Fruit fly (Drosophila melanogaster) whole organism, embryonic: ENCODE data around the gene CG42263.

Source experiments
- B-H2 ChIP-seq: fragments of 200-800 bp; sonication (Bioruptor generic); optimal IDR thresholded peaks from 2 replicates; lab custom pipeline; 2018; ENCODE audit warnings: missing biosample characterization, mild to moderate bottlenecking, missing genetic modification characterization
- CG11085 ChIP-seq: fragments of 200-800 bp; sonication (Bioruptor generic); IDR thresholded peaks from 2 replicates; pipeline ENCODE4 v1.3.6; 2022; ENCODE audit warnings: missing biosample characterization, missing genetic modification characterization
- CG11504 ChIP-seq: fragments of 200-800 bp; sonication (Bioruptor generic); optimal IDR thresholded peaks from 3 replicates; lab custom pipeline; 2019; ENCODE audit warnings: missing biosample characterization, mild to moderate bottlenecking, missing genetic modification characterization, moderate library complexity
- CG12219 ChIP-seq: fragments of 200-800 bp; sonication (Bioruptor generic); optimal IDR thresholded peaks from 3 replicates; lab custom pipeline; 2018; ENCODE audit warnings: missing biosample characterization, mild to moderate bottlenecking, missing genetic modification characterization
- CG12299 ChIP-seq: fragments of 200-800 bp; sonication (Bioruptor generic); optimal IDR thresholded peaks from 2 replicates; lab custom pipeline; 2018; ENCODE audit warnings: missing biosample characterization, mild to moderate bottlenecking, missing genetic modification characterization
- CG12769 ChIP-seq: fragments of 200-800 bp; sonication (Bioruptor generic); optimal IDR thresholded peaks from 2 replicates; lab custom pipeline; 2019; ENCODE audit warnings: missing biosample characterization, mild to moderate bottlenecking, missing genetic modification characterization, moderate library complexity
- CG13424 ChIP-seq: fragments of 200-800 bp; sonication (Bioruptor generic); optimal IDR thresholded peaks from 2 replicates; lab custom pipeline; 2019; ENCODE audit warnings: missing biosample characterization, mild to moderate bottlenecking, missing genetic modification characterization, moderate library complexity
- CG1603 ChIP-seq: fragments of 200-800 bp; sonication (Bioruptor generic); optimal IDR thresholded peaks from 2 replicates; lab custom pipeline; 2019; ENCODE audit warnings: missing biosample characterization, mild to moderate bottlenecking, missing genetic modification characterization, moderate library complexity
- CG17359 ChIP-seq: fragments of 200-800 bp; sonication (Bioruptor generic); optimal IDR thresholded peaks from 3 replicates; lab custom pipeline; 2018; ENCODE audit warnings: missing biosample characterization, mild to moderate bottlenecking, missing genetic modification characterization, moderate library complexity
- CG17568 ChIP-seq: fragments of 200-800 bp; sonication (Bioruptor generic); optimal IDR thresholded peaks from 2 replicates; lab custom pipeline; 2018; ENCODE audit warnings: missing biosample characterization, mild to moderate bottlenecking, missing genetic modification characterization, moderate library complexity
- CG17802 ChIP-seq: fragments of 200-800 bp; sonication (Bioruptor generic); optimal IDR thresholded peaks from 2 replicates; lab custom pipeline; 2018; ENCODE audit warnings: missing biosample characterization, mild to moderate bottlenecking, missing genetic modification characterization, moderate library complexity
- CG18599 ChIP-seq: fragments of 200-800 bp; sonication (Bioruptor generic); optimal IDR thresholded peaks from 3 replicates; lab custom pipeline; 2017; ENCODE audit warnings: missing biosample characterization, missing genetic modification characterization, mild to moderate bottlenecking, moderate library complexity, missing genetic modification reagents
- CG2120 ChIP-seq: fragments of 200-800 bp; sonication (Bioruptor generic); optimal IDR thresholded peaks from 3 replicates; lab custom pipeline; 2016; ENCODE audit warnings: missing biosample characterization, missing genetic modification characterization
- CG2678 ChIP-seq: fragments of 200-800 bp; sonication (Bioruptor generic); optimal IDR thresholded peaks from 3 replicates; lab custom pipeline; 2019; ENCODE audit warnings: missing biosample characterization, mild to moderate bottlenecking, missing genetic modification characterization, moderate library complexity
- CG30431 ChIP-seq: fragments of 200-800 bp; sonication (Bioruptor generic); optimal IDR thresholded peaks from 2 replicates; lab custom pipeline; 2017; ENCODE audit warnings: missing biosample characterization, missing genetic modification characterization
- CG34376 ChIP-seq: fragments of 200-800 bp; sonication (Bioruptor generic); optimal IDR thresholded peaks from 2 replicates; lab custom pipeline; 2018; ENCODE audit warnings: missing biosample characterization, mild to moderate bottlenecking, missing genetic modification characterization
- CG6683 ChIP-seq: fragments of 200-800 bp; sonication (Bioruptor generic); optimal IDR thresholded peaks from 2 replicates; lab custom pipeline; 2017; ENCODE audit warnings: missing biosample characterization, mild to moderate bottlenecking, missing genetic modification characterization, missing genetic modification reagents
- CG6854 ChIP-seq: fragments of 200-800 bp; sonication (Bioruptor generic); optimal IDR thresholded peaks from 3 replicates; lab custom pipeline; 2017; ENCODE audit warnings: missing biosample characterization, mild to moderate bottlenecking, missing genetic modification characterization
- CG7786 ChIP-seq: fragments of 200-800 bp; sonication (Bioruptor generic); optimal IDR thresholded peaks from 2 replicates; lab custom pipeline; 2016; ENCODE audit warnings: missing biosample characterization, missing genetic modification characterization
- CG7839 ChIP-seq: fragments of 200-800 bp; sonication (Bioruptor generic); optimal IDR thresholded peaks from 3 replicates; lab custom pipeline; 2018; ENCODE audit warnings: missing biosample characterization, mild to moderate bottlenecking, missing genetic modification characterization, moderate library complexity
- CG7963 ChIP-seq: fragments of 200-800 bp; sonication (Bioruptor generic); IDR thresholded peaks from 3 replicates; pipeline ENCODE4 v1.3.6; 2022; ENCODE audit warnings: missing biosample characterization, missing genetic modification characterization; ENCODE audit not compliant: partially characterized antibody
- CG8290 ChIP-seq, 3 experiments: fragments of 200-800 bp; sonication (Bioruptor generic); optimal IDR thresholded peaks; 2 replicates each; lab custom pipeline; 2016 to 2019; ENCODE audit warnings: missing biosample characterization in 3 of 3, missing genetic modification characterization in 3 of 3, mild to moderate bottlenecking in 2 of 3, moderate library complexity in 1 of 3
- CG9817 ChIP-seq: fragments of 200-800 bp; sonication (Bioruptor generic); optimal IDR thresholded peaks from 2 replicates; lab custom pipeline; 2018; ENCODE audit warnings: missing biosample characterization, mild to moderate bottlenecking, missing genetic modification characterization, moderate library complexity
- Dek ChIP-seq: fragments of 200-800 bp; sonication (Bioruptor generic); optimal IDR thresholded peaks from 3 replicates; lab custom pipeline; 2019; ENCODE audit warnings: missing biosample characterization, mild to moderate bottlenecking, missing genetic modification characterization, moderate library complexity
- Ets65A ChIP-seq: fragments of 200-800 bp; sonication (Bioruptor generic); peaks from one replicate; lab custom pipeline; 2016; ENCODE audit warnings: missing biosample characterization, missing genetic modification characterization
- Fer1 ChIP-seq: fragments of 200-800 bp; sonication (Bioruptor generic); optimal IDR thresholded peaks from 2 replicates; lab custom pipeline; 2017; ENCODE audit warnings: missing biosample characterization, mild to moderate bottlenecking, missing genetic modification characterization
- Hand ChIP-seq: fragments of 200-800 bp; sonication (Bioruptor generic); optimal IDR thresholded peaks from 2 replicates; lab custom pipeline; 2017; ENCODE audit warnings: mild to moderate bottlenecking, missing biosample characterization, missing genetic modification reagents, missing genetic modification characterization
- Hmr ChIP-seq: fragments of 200-800 bp; sonication (Bioruptor generic); optimal IDR thresholded peaks from 3 replicates; lab custom pipeline; 2017; ENCODE audit warnings: mild to moderate bottlenecking, missing biosample characterization, missing genetic modification reagents, missing genetic modification characterization
- Max ChIP-seq: fragments of 200-800 bp; sonication (Bioruptor generic); optimal IDR thresholded peaks from 2 replicates; lab custom pipeline; 2016; ENCODE audit warnings: missing biosample characterization, mild to moderate bottlenecking, missing genetic modification characterization
- Med ChIP-seq: fragments of 200-800 bp; sonication (Bioruptor generic); peaks from one replicate; lab custom pipeline; 2016; ENCODE audit warnings: missing biosample characterization, missing genetic modification characterization, mild to moderate bottlenecking, inconsistent platforms, moderate library complexity
- NfI ChIP-seq: fragments of 200-800 bp; sonication (Bioruptor generic); optimal IDR thresholded peaks from 3 replicates; lab custom pipeline; 2018; ENCODE audit warnings: missing biosample characterization, mild to moderate bottlenecking, missing genetic modification characterization, moderate library complexity
- PHDP ChIP-seq: fragments of 200-800 bp; sonication (Bioruptor generic); optimal IDR thresholded peaks from 3 replicates; lab custom pipeline; 2018; ENCODE audit warnings: missing biosample characterization, mild to moderate bottlenecking, missing genetic modification characterization, moderate library complexity
- Sin3A ChIP-seq: fragments of >200 bp; optimal IDR thresholded peaks from 2 replicates; lab custom pipeline; 2018
- Taf1 ChIP-seq: fragments of 200-800 bp; sonication (Bioruptor generic); IDR thresholded peaks from 2 replicates; pipeline ENCODE4 v1.3.6; 2022; ENCODE audit warnings: missing biosample characterization, missing genetic modification characterization
- abd-A ChIP-seq: fragments of 200-800 bp; sonication (Bioruptor generic); optimal IDR thresholded peaks from 3 replicates; lab custom pipeline; 2019; ENCODE audit warnings: missing biosample characterization, mild to moderate bottlenecking, missing genetic modification characterization, moderate library complexity
- cwo ChIP-seq: fragments of 200-800 bp; sonication (Bioruptor generic); optimal IDR thresholded peaks from 3 replicates; lab custom pipeline; 2017; ENCODE audit warnings: missing biosample characterization, missing genetic modification characterization, mild to moderate bottlenecking, moderate library complexity, missing genetic modification reagents
- dpn ChIP-seq, 2 experiments: fragments of 200-800 bp; sonication (Bioruptor generic); optimal IDR thresholded peaks; 3 replicates each; lab custom pipeline; 2016; ENCODE audit warnings: missing biosample characterization in 2 of 2, missing genetic modification characterization in 2 of 2
- hkb ChIP-seq, 2 experiments: fragments of 200-800 bp in 1 of 2; fragments of >200 bp in 1 of 2; sonication (Bioruptor generic) in 1 of 2; IDR thresholded peaks in 1 of 2; optimal IDR thresholded peaks in 1 of 2; 2 replicates each; pipeline versions ENCODE4 v1.3.6 to Lab custom; 2017 to 2022; ENCODE audit warnings: missing biosample characterization in 1 of 2, missing genetic modification characterization in 1 of 2
- lab ChIP-seq: fragments of 200-800 bp; sonication (Bioruptor generic); optimal IDR thresholded peaks from 3 replicates; lab custom pipeline; 2017; ENCODE audit warnings: missing biosample characterization, missing genetic modification characterization, mild to moderate bottlenecking, moderate library complexity, missing genetic modification reagents
- odd ChIP-seq: fragments of 200-800 bp; sonication (Bioruptor generic); optimal IDR thresholded peaks from 2 replicates; lab custom pipeline; 2017; ENCODE audit warnings: missing biosample characterization, mild to moderate bottlenecking, missing genetic modification characterization
- p53 ChIP-seq: fragments of 200-800 bp; sonication (Bioruptor generic); optimal IDR thresholded peaks from 2 replicates; lab custom pipeline; 2016; ENCODE audit warnings: missing biosample characterization, missing genetic modification characterization
- pnt ChIP-seq: fragments of 200-800 bp; sonication (Bioruptor generic); optimal IDR thresholded peaks from 3 replicates; lab custom pipeline; 2016; ENCODE audit warnings: missing biosample characterization, missing genetic modification characterization
- ranshi ChIP-seq: fragments of 200-800 bp; sonication (Bioruptor generic); IDR thresholded peaks from 2 replicates; pipeline ENCODE4 v1.3.6; 2022; ENCODE audit warnings: missing biosample characterization, missing genetic modification characterization
- row ChIP-seq: fragments of 200-800 bp; sonication (Bioruptor generic); IDR thresholded peaks from 3 replicates; pipeline ENCODE4 v1.3.6; 2022; ENCODE audit warnings: missing biosample characterization, missing genetic modification characterization
- schlank ChIP-seq: fragments of 200-800 bp; sonication (Bioruptor generic); optimal IDR thresholded peaks from 2 replicates; lab custom pipeline; 2018; ENCODE audit warnings: missing biosample characterization, mild to moderate bottlenecking, missing genetic modification characterization
- sens ChIP-seq: fragments of 200-800 bp; sonication (Bioruptor generic); peaks from one replicate; lab custom pipeline; 2016; ENCODE audit warnings: missing biosample characterization, missing genetic modification characterization
- slbo ChIP-seq: fragments of 200-800 bp; sonication (Bioruptor generic); IDR thresholded peaks from 2 replicates; pipeline ENCODE4 v1.3.6; 2022; ENCODE audit warnings: missing biosample characterization, missing genetic modification characterization
- so ChIP-seq: fragments of 200-800 bp; sonication (Bioruptor generic); IDR thresholded peaks from 3 replicates; pipeline ENCODE4 v1.3.6; 2022; ENCODE audit warnings: missing biosample characterization, missing genetic modification characterization
- sug ChIP-seq: fragments of 200-800 bp; optimal IDR thresholded peaks from 2 replicates; lab custom pipeline; 2019; ENCODE audit warnings: missing biosample characterization, mild to moderate bottlenecking, missing genetic modification characterization, moderate library complexity

Gene CG42263

dm6 chr3L:19961805-19962204, 6.2 kb upstream of the CG42263 start:
- TF ChIP-seq Sin3A (lab: Kevin White, UChicago) = no peak
- TF ChIP-seq slbo (GFP tag; lab: Robert Waterston, UW) = 0 out of 2 replicates have a peak, but pooled peaks have one; percentile 13
- peak; percentile 17 for TF ChIP-seq sug
- peak; percentile 57 for TF ChIP-seq CG2678
- TF ChIP-seq CG6854 (GFP tag; lab: Kevin White, UChicago) = peak; percentile 45
- peak; percentile 20 for TF ChIP-seq schlank
- peak; percentile 8 for TF ChIP-seq CG12299 (tag; lab: Kevin White, UChicago)
- no peak for TF ChIP-seq hkb (optimal IDR thresholded peaks at IDR 0.05; lab: Kevin White, UChicago)
- TF ChIP-seq hkb (GFP tag; IDR thresholded peaks at IDR 0.05; lab: Robert Waterston, UW) = peak; percentile 27; the same call in 1 of the 2 replicates
- peak; percentile 50 for TF ChIP-seq row (GFP tag; lab: Robert Waterston, UW)
- peak; percentile 84 for TF ChIP-seq Med (GFP tag; lab: Kevin White, UChicago)
- peak; percentile 90 for TF ChIP-seq Ets65A (GFP tag; lab: Kevin White, UChicago)
- TF ChIP-seq CG2120 (GFP tag; lab: Kevin White, UChicago) = peak; percentile 43
- peak; percentile 16 for TF ChIP-seq CG7839
- peak; percentile 30 for TF ChIP-seq sens (GFP tag; lab: Kevin White, UChicago)
- no peak for TF ChIP-seq CG11085
- peak; percentile 12 for TF ChIP-seq CG7786 (GFP tag; lab: Kevin White, UChicago)
- TF ChIP-seq Taf1 (GFP tag; lab: Robert Waterston, UW) = no peak
- TF ChIP-seq CG17568 (GFP tag; lab: Kevin White, UChicago) = peak; percentile 3
- no peak for TF ChIP-seq CG7963 (GFP tag; lab: Robert Waterston, UW)
- peak; percentile 50 for TF ChIP-seq CG11504 (tag; lab: Kevin White, UChicago)
- peak; percentile 75 for TF ChIP-seq Hand (GFP tag; lab: Kevin White, UChicago)
- TF ChIP-seq CG12219 (GFP tag; lab: Kevin White, UChicago) = peak; percentile 13
- TF ChIP-seq Hmr (GFP tag; lab: Kevin White, UChicago) = peak; percentile 68
- TF ChIP-seq CG12769 = peak; percentile 45
- peak; percentile 36 for TF ChIP-seq cwo (GFP tag; lab: Kevin White, UChicago)
- peak; percentile 39 for TF ChIP-seq PHDP (tag; lab: Kevin White, UChicago)
- peak; percentile 46 for TF ChIP-seq CG13424
- TF ChIP-seq abd-A (tag; lab: Kevin White, UChicago) = peak; percentile 60
- peak; percentile 28 for TF ChIP-seq CG34376 (GFP tag; lab: Kevin White, UChicago)
- peak; percentile 63 for TF ChIP-seq B-H2 (GFP tag; lab: Kevin White, UChicago)
- TF ChIP-seq CG30431 (GFP tag; lab: Kevin White, UChicago) = no peak
- peak in 1 of 2 experiments; percentile 2 for TF ChIP-seq dpn (GFP tag; optimal IDR thresholded peaks at IDR 0.05; lab: Kevin White, UChicago)
- TF ChIP-seq NfI = peak; percentile 50
- TF ChIP-seq Dek (tag; lab: Kevin White, UChicago) = peak; percentile 20
- peak; percentile 56 for TF ChIP-seq lab
- peak; percentile 33 for TF ChIP-seq CG17359 (tag; lab: Kevin White, UChicago)
- no peak for TF ChIP-seq Max (GFP tag; lab: Kevin White, UChicago)
- no peak for TF ChIP-seq CG17802 (tag; lab: Kevin White, UChicago)
- TF ChIP-seq CG8290 (GFP tag; optimal IDR thresholded peaks at IDR 0.05; lab: Kevin White, UChicago) = no peak
- peak in 1 of 2 experiments; percentile 52 for TF ChIP-seq CG8290 (tag; optimal IDR thresholded peaks at IDR 0.05; lab: Kevin White, UChicago)
- TF ChIP-seq CG18599 (GFP tag; lab: Kevin White, UChicago) = peak; percentile 73
- TF ChIP-seq odd (GFP tag; lab: Kevin White, UChicago) = peak; percentile 5
- TF ChIP-seq pnt (GFP tag; lab: Kevin White, UChicago) = no peak
- peak; percentile 21 for TF ChIP-seq CG1603 (tag; lab: Kevin White, UChicago)
- TF ChIP-seq CG6683 (GFP tag; lab: Kevin White, UChicago) = no peak
- peak; percentile 35 for TF ChIP-seq CG9817 (tag; lab: Kevin White, UChicago)
- no peak for TF ChIP-seq ranshi (GFP tag; lab: Robert Waterston, UW)
- TF ChIP-seq Fer1 (GFP tag; lab: Kevin White, UChicago) = peak; percentile 49
- no peak for TF ChIP-seq p53 (GFP tag; lab: Kevin White, UChicago)
- 0 out of 3 replicates have a peak, but pooled peaks have one; percentile 9 for TF ChIP-seq so (GFP tag; lab: Robert Waterston, UW)
